Fruit fly (Drosophila melanogaster): ENCODE measurements around the gene CG33645.

The CG33645 gene

DNA sequence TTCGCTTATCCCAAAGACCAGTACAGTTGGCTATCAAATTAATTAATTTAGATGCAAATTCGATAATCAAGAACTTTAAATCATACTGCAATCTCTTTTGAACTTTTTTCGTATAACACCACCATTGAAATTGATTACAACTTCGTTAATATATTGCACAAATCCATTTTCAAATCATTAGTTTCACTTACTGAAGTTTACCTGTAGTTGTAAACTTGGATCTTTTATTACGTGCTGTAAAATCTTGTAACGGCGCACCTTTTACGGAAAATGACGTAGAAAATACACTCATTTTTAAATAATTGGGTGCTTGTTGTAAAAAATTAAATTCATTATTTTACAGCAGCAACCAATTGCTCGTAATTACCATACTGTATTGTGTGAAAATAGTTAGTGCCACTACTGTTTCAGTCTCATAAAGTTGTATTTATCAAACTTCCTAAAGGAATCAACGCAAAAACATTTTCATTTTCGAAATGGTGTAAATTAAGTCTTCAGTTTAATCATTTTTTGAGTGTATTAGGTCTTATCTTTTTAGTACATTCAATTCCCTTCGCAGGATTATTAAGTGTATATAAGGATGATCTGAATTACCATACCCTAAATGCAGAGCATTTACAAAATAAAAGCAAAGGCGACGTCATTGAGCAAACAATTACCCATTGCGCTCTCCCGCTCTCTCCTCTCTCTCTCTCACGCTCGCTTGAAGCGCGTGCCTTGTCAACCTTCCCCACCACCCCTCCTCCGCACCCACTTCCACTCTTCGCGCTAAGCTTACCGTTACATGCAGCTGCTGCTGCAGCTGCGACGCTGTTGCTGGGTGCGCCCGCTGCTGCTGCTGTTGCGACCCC is 20.2 kb upstream of the CG33645 start (continued):
- TF ChIP-seq Dll (GFP tag; IDR thresholded peaks at IDR 0.05; ENCODE audit: partially characterized antibody): no peak
- TF ChIP-seq odd (GFP tag; optimal IDR thresholded peaks at IDR 0.05): no peak
- no peak for TF ChIP-seq bsh (GFP tag; optimal IDR thresholded peaks at IDR 0.05)
- TF ChIP-seq Mad (GFP tag; optimal IDR thresholded peaks at IDR 0.05): no peak
- TF ChIP-seq Mrtf (GFP tag; IDR thresholded peaks at IDR 0.05): no peak
- peak; percentile 39; the same call in 1 of the 2 replicates for TF ChIP-seq CG31441 (GFP tag; IDR thresholded peaks at IDR 0.05)
- TF ChIP-seq CG9797 (GFP tag; optimal IDR thresholded peaks at IDR 0.05): no peak
- TF ChIP-seq Chrac-16 (GFP tag; optimal IDR thresholded peaks at IDR 0.05): peak; percentile 13
- TF ChIP-seq Trl (optimal IDR thresholded peaks at IDR 0.05): peak; percentile 43 to 95
- no peak for TF ChIP-seq Trl (GFP tag; optimal IDR thresholded peaks at IDR 0.05)
- TF ChIP-seq H15 (GFP tag; IDR thresholded peaks at IDR 0.05): no peak; the same call in 2 of the 3 replicates
- no peak for TF ChIP-seq CG16779 (GFP tag; IDR thresholded peaks at IDR 0.05)
- TF ChIP-seq CG12391 (tag; optimal IDR thresholded peaks at IDR 0.05): peak; percentile 41
- no peak for TF ChIP-seq zen (tag; optimal IDR thresholded peaks at IDR 0.05)
- TF ChIP-seq otp (GFP tag; IDR thresholded peaks at IDR 0.05): no peak
- TF ChIP-seq exex (tag; optimal IDR thresholded peaks at IDR 0.05): no peak
- no peak for TF ChIP-seq CG14050 (GFP tag; IDR thresholded peaks at IDR 0.05)
- peak; percentile 35 for TF ChIP-seq lab (GFP tag; optimal IDR thresholded peaks at IDR 0.05)
- no peak for TF ChIP-seq Gsc (GFP tag; IDR thresholded peaks at IDR 0.05)
- TF ChIP-seq slp2 (GFP tag; optimal IDR thresholded peaks at IDR 0.05): no peak
- peak; percentile 60 for TF ChIP-seq CG12769 (tag; optimal IDR thresholded peaks at IDR 0.05)
- TF ChIP-seq zf30C (GFP tag; optimal IDR thresholded peaks at IDR 0.05): no peak
- no peak for TF ChIP-seq Mes4 (GFP tag; optimal IDR thresholded peaks at IDR 0.05)
- TF ChIP-seq D19B (GFP tag; optimal IDR thresholded peaks at IDR 0.05): no peak
- TF ChIP-seq Dref (GFP tag; IDR thresholded peaks at IDR 0.05): no peak
- TF ChIP-seq CG17328 (GFP tag; IDR thresholded peaks at IDR 0.05): no peak
- peak; percentile 32 for TF ChIP-seq fd96Cb (tag; optimal IDR thresholded peaks at IDR 0.05)
- no peak for TF ChIP-seq CG9609 (GFP tag; optimal IDR thresholded peaks at IDR 0.05)
- no peak for TF ChIP-seq fru (optimal IDR thresholded peaks at IDR 0.05)
- peak; percentile 33 for TF ChIP-seq Hmr (GFP tag; optimal IDR thresholded peaks at IDR 0.05)
- TF ChIP-seq inv (GFP tag; IDR thresholded peaks at IDR 0.05; ENCODE audit: partially characterized antibody): no peak
- no peak for TF ChIP-seq ro (GFP tag; IDR thresholded peaks at IDR 0.05)
- no peak for TF ChIP-seq CG1792 (GFP tag; optimal IDR thresholded peaks at IDR 0.05)
- TF ChIP-seq CG17186 (GFP tag; optimal IDR thresholded peaks at IDR 0.05): no peak
- peak; percentile 4 for TF ChIP-seq nom (GFP tag; optimal IDR thresholded peaks at IDR 0.05)
- peak; percentile 52 for TF ChIP-seq CG2120 (GFP tag; optimal IDR thresholded peaks at IDR 0.05)
- no peak for TF ChIP-seq dm (GFP tag; optimal IDR thresholded peaks at IDR 0.05)
- no peak for TF ChIP-seq CG11093 (GFP tag; IDR thresholded peaks at IDR 0.05)
- no peak for TF ChIP-seq Sin3A (optimal IDR thresholded peaks at IDR 0.05)
- TF ChIP-seq row (GFP tag; IDR thresholded peaks at IDR 0.05): peak; percentile 73
- TF ChIP-seq tio (GFP tag; optimal IDR thresholded peaks at IDR 0.05): peak; percentile 30
- peak; percentile 4 for TF ChIP-seq tap (tag; optimal IDR thresholded peaks at IDR 0.05)
- TF ChIP-seq CG14710 (tag; optimal IDR thresholded peaks at IDR 0.05): no peak
- no peak for TF ChIP-seq CG4617 (GFP tag; optimal IDR thresholded peaks at IDR 0.05; ENCODE audit: borderline replicate concordance)
- no peak for TF ChIP-seq repo (GFP tag; optimal IDR thresholded peaks at IDR 0.05)
- TF ChIP-seq HLH4C (GFP tag; IDR thresholded peaks at IDR 0.05; ENCODE audit: partially characterized antibody): no peak
- peak; percentile 19 for TF ChIP-seq HHEX (GFP tag; optimal IDR thresholded peaks at IDR 0.05)
- no peak for TF ChIP-seq wek (GFP tag; optimal IDR thresholded peaks at IDR 0.05)
- peak; percentile 43 for TF ChIP-seq CoRest (tag; optimal IDR thresholded peaks at IDR 0.05)
- no peak for TF ChIP-seq CG14860 (GFP tag; IDR thresholded peaks at IDR 0.05; ENCODE audit: partially characterized antibody)
